Worm (Caenorhabditis elegans) whole organism, L1 larva: ENCODE data around the gene F46E10.2.
A peak's percentile ranks its signal among the peaks of the same experiment; 100 is the strongest.

ENCODE experiments used
- elt-2 ChIP-seq: sonication (generic microtip); optimal IDR thresholded peaks from 2 replicates; lab custom pipeline; 2016; ENCODE audit warnings: missing genetic modification characterization, mild to moderate bottlenecking, inconsistent platforms, missing compliant biosample characterization, missing genetic modification reagents
- ztf-4 ChIP-seq: fragments of 150-350 bp; optimal IDR thresholded peaks from 2 replicates; lab custom pipeline; 2014; ENCODE audit warnings: missing biosample characterization, missing genetic modification characterization

Gene F46E10.2

ce11 chrV:6565851-6566386 lies 45.7 kb downstream of the F46E10.2 start, which contains the start of gene K04A8.1:
K04A8.1 (plus strand) TSS chrV:6566336.
- TF ChIP-seq elt-2 (tag; lab: Kevin White, UChicago) = peak; percentile 4
- TF ChIP-seq ztf-4 (tag; lab: Kevin White, UChicago) = no peak
